Worm (Caenorhabditis elegans): ENCODE measurements around the gene srj-53.

srj-53 gene

ce11 chrV:664337-664847, 30.1 kb downstream of the srj-53 start, which contains the start of the genes F31F4.11 and srh-266:
Gene F31F4.11 (minus strand): TSS chrV:664437.
Gene srh-266 (plus strand): TSS chrV:664797.
- TF ChIP-seq nhr-76 (tag; optimal IDR thresholded peaks at IDR 0.05) (no peak), mab-5 (tag; optimal IDR thresholded peaks at IDR 0.05) (no peak), nhr-28 (tag; optimal IDR thresholded peaks at IDR 0.05) (no peak), flh-1 (GFP tag; optimal IDR thresholded peaks at IDR 0.05) (no peak), lin-32 (GFP tag; optimal IDR thresholded peaks at IDR 0.05) (no peak), unc-120 (tag; optimal IDR thresholded peaks at IDR 0.05; ENCODE audit: poor library complexity, severe bottlenecking) (no peak), ces-1 (GFP tag; optimal IDR thresholded peaks at IDR 0.05) (no peak), ceh-43 (GFP tag; optimal IDR thresholded peaks at IDR 0.05) (no peak), elt-1 (tag; optimal IDR thresholded peaks at IDR 0.05; ENCODE audit: borderline replicate concordance, insufficient read depth) (no peak), elt-3 (tag; optimal IDR thresholded peaks at IDR 0.05) (no peak), cnd-1 (tag; optimal IDR thresholded peaks at IDR 0.05) (no peak)

ce11 chrV:660210-660609, 34.3 kb downstream of the srj-53 start, which contains the start of gene F31F4.17:
Gene F31F4.17 (minus strand): TSS chrV:660310.
- TF ChIP-seq lsy-2 (tag; optimal IDR thresholded peaks at IDR 0.05) (no peak), sptf-1 (tag; optimal IDR thresholded peaks at IDR 0.05) (no peak), unc-39 (tag; optimal IDR thresholded peaks at IDR 0.05) (no peak), flh-1 (GFP tag; optimal IDR thresholded peaks at IDR 0.05) (no peak), hlh-1 (tag; optimal IDR thresholded peaks at IDR 0.05) (no peak)

- no peak for TF ChIP-seq bed-3 (GFP tag; optimal IDR thresholded peaks at IDR 0.05)
- TF ChIP-seq zip-8 (tag; optimal IDR thresholded peaks at IDR 0.05) = no peak
- TF ChIP-seq elt-3 (tag; optimal IDR thresholded peaks at IDR 0.05) = no peak
- no peak for TF ChIP-seq drap-1 (GFP tag; optimal IDR thresholded peaks at IDR 0.05)
- TF ChIP-seq ceh-83 (GFP tag; optimal IDR thresholded peaks at IDR 0.05) = no peak
Observed at ce11 chrV:657678-658077, 36.8 kb downstream of the srj-53 start, which contains the start of gene srh-246. Gene srh-246 (minus strand): TSS chrV:657778.

ce11 chrV:655823-656222, 38.7 kb downstream of the srj-53 start, which contains the start of gene srh-245:
Gene srh-245 (minus strand): TSS chrV:655923.
- no peak for TF ChIP-seq nhr-237 (tag; optimal IDR thresholded peaks at IDR 0.05)

- TF ChIP-seq bed-3 (GFP tag; optimal IDR thresholded peaks at IDR 0.05) (no peak), nhr-237 (tag; optimal IDR thresholded peaks at IDR 0.05) (no peak), ceh-39 (tag; optimal IDR thresholded peaks at IDR 0.05) (no peak), unc-120 (tag; optimal IDR thresholded peaks at IDR 0.05; ENCODE audit: poor library complexity, severe bottlenecking) (no peak), nhr-2 (tag; optimal IDR thresholded peaks at IDR 0.05) (no peak), zip-8 (tag; optimal IDR thresholded peaks at IDR 0.05) (no peak), ham-2 (GFP tag; optimal IDR thresholded peaks at IDR 0.05) (no peak), blmp-1 (tag; optimal IDR thresholded peaks at IDR 0.05) (no peak), lin-13 (tag; optimal IDR thresholded peaks at IDR 0.05) (no peak)
Observed at ce11 chrV:654402-654801, 40.1 kb downstream of the srj-53 start, which contains the start of gene srj-6. Gene srj-6 (minus strand): TSS chrV:654502.

- TF ChIP-seq mep-1 (tag; optimal IDR thresholded peaks at IDR 0.05) (no peak), unc-62 (GFP tag; optimal IDR thresholded peaks at IDR 0.05) (no peak), sem-2 (GFP tag; optimal IDR thresholded peaks at IDR 0.05) (no peak), nhr-237 (tag; optimal IDR thresholded peaks at IDR 0.05) (no peak), elt-1 (tag; optimal IDR thresholded peaks at IDR 0.05; ENCODE audit: borderline replicate concordance, insufficient read depth) (no peak), cnd-1 (tag; optimal IDR thresholded peaks at IDR 0.05) (no peak), sptf-1 (tag; optimal IDR thresholded peaks at IDR 0.05) (no peak), M03D4.4 (tag; optimal IDR thresholded peaks at IDR 0.05) (no peak), mab-5 (tag; optimal IDR thresholded peaks at IDR 0.05) (no peak), lsy-2 (tag; optimal IDR thresholded peaks at IDR 0.05) (no peak), nhr-28 (tag; optimal IDR thresholded peaks at IDR 0.05) (no peak)
Observed at ce11 chrV:652940-653339, 41.6 kb downstream of the srj-53 start, which contains the start of gene srj-5. Gene srj-5 (minus strand): TSS chrV:653040.

Measured in whole organism, mixed stage, embryonic.